Worm (Caenorhabditis elegans) whole organism, late embryonic: ENCODE results near the gene nhr-139.

Source experiments
- ama-1 ChIP-seq: fragments of 150-350 bp; optimal IDR thresholded peaks from 2 replicates; lab custom pipeline; 2014
- ceh-19 ChIP-seq: fragments of 200-800 bp; sonication (Bioruptor generic); optimal IDR thresholded peaks from 2 replicates; lab custom pipeline; 2018; ENCODE audit warnings: mild to moderate bottlenecking, missing genetic modification characterization, missing compliant biosample characterization
- nhr-11 ChIP-seq: fragments of 150-350 bp; optimal IDR thresholded peaks from 2 replicates; lab custom pipeline; 2014; ENCODE audit warnings: missing biosample characterization, missing genetic modification characterization
- pax-1 ChIP-seq: fragments of 150-350 bp; optimal IDR thresholded peaks from 2 replicates; lab custom pipeline; 2014; ENCODE audit warnings: missing biosample characterization, missing genetic modification characterization
- pqm-1 ChIP-seq: sonication (generic microtip); optimal IDR thresholded peaks from 2 replicates; lab custom pipeline; 2016; ENCODE audit warnings: missing genetic modification characterization, missing compliant biosample characterization
- sox-2 ChIP-seq: fragments of 200-800 bp; sonication (Bioruptor generic); IDR thresholded peaks from 2 replicates; pipeline ENCODE4 v1.3.6; 2022; ENCODE audit warnings: missing genetic modification reagents, missing genetic modification characterization, missing compliant biosample characterization
- sox-4 ChIP-seq: sonication (generic microtip); optimal IDR thresholded peaks from 2 replicates; lab custom pipeline; 2017; ENCODE audit warnings: mild to moderate bottlenecking, missing genetic modification characterization, inconsistent platforms, missing compliant biosample characterization
- unc-55 ChIP-seq: sonication (generic microtip); optimal IDR thresholded peaks from 2 replicates; lab custom pipeline; 2017; ENCODE audit warnings: missing biosample characterization, missing genetic modification reagents, missing genetic modification characterization
- zip-5 ChIP-seq: sonication (generic microtip); optimal IDR thresholded peaks from 2 replicates; lab custom pipeline; 2016; ENCODE audit warnings: missing genetic modification characterization, missing compliant biosample characterization

DNA sequence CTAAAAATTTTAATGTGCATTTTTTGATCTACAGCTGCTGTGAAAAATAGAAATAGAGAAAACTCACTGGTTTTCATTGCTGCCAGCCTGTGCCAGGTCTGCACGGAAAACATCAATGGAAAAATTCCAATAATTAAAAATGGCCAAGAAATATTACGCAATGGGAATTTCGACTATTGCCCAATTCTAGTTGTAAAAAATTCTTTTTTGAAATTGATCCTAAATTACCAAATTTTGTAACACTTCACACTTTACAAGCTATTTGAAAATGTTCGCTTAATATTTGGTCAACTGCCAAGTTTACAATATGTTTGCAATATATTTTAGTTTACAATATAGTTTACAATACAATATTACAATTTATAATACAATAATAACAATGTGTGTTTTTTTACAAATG lies 13.2 kb upstream of the nhr-139 start:
- no peak for TF ChIP-seq pqm-1 (tag; lab: Kevin White, UChicago)
- TF ChIP-seq ceh-19 (GFP tag; lab: Kevin White, UChicago), result no peak
- no peak for TF ChIP-seq ama-1 (lab: Kevin White, UChicago)
- no peak for TF ChIP-seq unc-55 (GFP tag; lab: Kevin White, UChicago)
- no peak for TF ChIP-seq sox-2 (GFP tag; lab: Robert Waterston, UW)
- no peak for TF ChIP-seq pax-1 (tag; lab: Kevin White, UChicago)
- TF ChIP-seq zip-5 (tag; lab: Kevin White, UChicago), result no peak
- no peak for TF ChIP-seq sox-4 (tag; lab: Kevin White, UChicago)
- no peak for TF ChIP-seq nhr-11 (tag; lab: Kevin White, UChicago)
